Worm (Caenorhabditis elegans): ENCODE measurements around the gene col-101.
"Not testable (repeated sequence)": the region's sequence is repeated elsewhere in the genome, so short reads cannot be mapped to it uniquely, and the experiment has no call there.

- TF ChIP-seq ztf-23 (GFP tag; IDR thresholded peaks at IDR 0.05), result peak; percentile 38; the same call in 1 of the 2 replicates
- TF ChIP-seq T22C8.4 (GFP tag; IDR thresholded peaks at IDR 0.05); cog-1 (tag; optimal IDR thresholded peaks at IDR 0.05); klf-2 (GFP tag; conservative IDR thresholded peaks at IDR 0.05); ztf-29 (GFP tag; IDR thresholded peaks at IDR 0.05); flt-1 (GFP tag; IDR thresholded peaks at IDR 0.05); tab-1 (GFP tag; IDR thresholded peaks at IDR 0.05): not testable (repeated sequence)
These were observed 45.6 kb downstream of the col-101 start for ce11 chrIV:281247-281646.
